Worm (Caenorhabditis elegans) whole organism, L3 larva: Measurements from ENCODE around the gene C08F1.10.
"Not testable (repeated sequence)": the region's sequence is repeated elsewhere in the genome, so short reads cannot be mapped to it uniquely, and the experiment has no call there.

Source experiments
- R02D3.7 ChIP-seq: fragments of 150-350 bp; optimal IDR thresholded peaks from 2 replicates; lab custom pipeline; 2014; ENCODE audit warnings: missing biosample characterization, missing genetic modification characterization
- ZK546.5 ChIP-seq: sonication (generic microtip); optimal IDR thresholded peaks from 2 replicates; lab custom pipeline; 2017; ENCODE audit warnings: missing biosample characterization, missing genetic modification characterization
- aly-2 ChIP-seq: fragments of 150-350 bp; optimal IDR thresholded peaks from 2 replicates; lab custom pipeline; 2014; ENCODE audit warnings: missing biosample characterization, missing genetic modification characterization
- ama-1 ChIP-seq: fragments of 150-350 bp; optimal IDR thresholded peaks from 2 replicates; lab custom pipeline; 2018
- ceh-16 ChIP-seq: sonication (generic microtip); optimal IDR thresholded peaks from 2 replicates; lab custom pipeline; 2017; ENCODE audit warnings: missing biosample characterization, missing genetic modification characterization
- ceh-82 ChIP-seq: fragments of 150-350 bp; optimal IDR thresholded peaks from 2 replicates; lab custom pipeline; 2014; ENCODE audit warnings: missing biosample characterization, missing genetic modification characterization
- ceh-9 ChIP-seq: sonication (generic microtip); optimal IDR thresholded peaks from 2 replicates; lab custom pipeline; 2018; ENCODE audit warnings: missing biosample characterization, missing genetic modification characterization
- daf-12 ChIP-seq: fragments of 150-350 bp; optimal IDR thresholded peaks from 2 replicates; lab custom pipeline; 2014; ENCODE audit warnings: missing biosample characterization, missing genetic modification reagents, missing genetic modification characterization
- elt-1 ChIP-seq: fragments of 150-350 bp; optimal IDR thresholded peaks from 2 replicates; lab custom pipeline; 2014; ENCODE audit warnings: missing biosample characterization, missing genetic modification characterization
- elt-2 ChIP-seq: sonication (generic microtip); optimal IDR thresholded peaks from 2 replicates; lab custom pipeline; 2016; ENCODE audit warnings: missing genetic modification reagents, mild to moderate bottlenecking, missing genetic modification characterization, missing compliant biosample characterization
- elt-3 ChIP-seq, 3 experiments: fragments of 150-350 bp in 1 of 3; sonication (generic microtip) in 2 of 3; optimal IDR thresholded peaks; 2 replicates in 2 of 3; 4 replicates in 1 of 3; lab custom pipeline; 2014 to 2017; ENCODE audit warnings: missing biosample characterization in 3 of 3, missing genetic modification characterization in 3 of 3
- eor-1 ChIP-seq, 2 experiments: fragments of 150-350 bp; optimal IDR thresholded peaks; 2 replicates each; lab custom pipeline; 2014 to 2018; ENCODE audit warnings: missing biosample characterization in 2 of 2, missing genetic modification characterization in 2 of 2
- fkh-2 ChIP-seq: fragments of 150-350 bp; optimal IDR thresholded peaks from 2 replicates; lab custom pipeline; 2014; ENCODE audit warnings: missing biosample characterization, missing genetic modification reagents, missing genetic modification characterization
- fos-1 ChIP-seq: fragments of 150-350 bp; optimal IDR thresholded peaks from 2 replicates; lab custom pipeline; 2014; ENCODE audit warnings: missing biosample characterization, missing genetic modification characterization
- hmg-11 ChIP-seq: sonication (generic microtip); optimal IDR thresholded peaks from 2 replicates; lab custom pipeline; 2016; ENCODE audit warnings: missing genetic modification characterization, missing compliant biosample characterization
- lin-39 ChIP-seq: fragments of 150-350 bp; optimal IDR thresholded peaks from 2 replicates; lab custom pipeline; 2018; ENCODE audit warnings: missing biosample characterization, missing genetic modification reagents, missing genetic modification characterization
- lsy-12 ChIP-seq: sonication (generic microtip); optimal IDR thresholded peaks from 2 replicates; lab custom pipeline; 2016; ENCODE audit warnings: mild to moderate bottlenecking, missing genetic modification characterization, missing compliant biosample characterization
- mdl-1 ChIP-seq: fragments of 150-350 bp; optimal IDR thresholded peaks from 2 replicates; lab custom pipeline; 2014; ENCODE audit warnings: missing biosample characterization, missing genetic modification characterization
- nfya-1 ChIP-seq: sonication (generic microtip); optimal IDR thresholded peaks from 2 replicates; lab custom pipeline; 2017; ENCODE audit warnings: missing genetic modification characterization, mild to moderate bottlenecking, missing compliant biosample characterization, antibody characterized with exemption, moderate library complexity; ENCODE audit not compliant: insufficient read depth
- nhr-11 ChIP-seq: fragments of 150-350 bp; optimal IDR thresholded peaks from 2 replicates; lab custom pipeline; 2014; ENCODE audit warnings: missing biosample characterization, missing genetic modification characterization
- nhr-12 ChIP-seq: fragments of 150-350 bp; optimal IDR thresholded peaks from 2 replicates; lab custom pipeline; 2014; ENCODE audit warnings: missing biosample characterization, missing genetic modification characterization
- nhr-43 ChIP-seq: sonication (generic microtip); optimal IDR thresholded peaks from 2 replicates; lab custom pipeline; 2016; ENCODE audit warnings: mild to moderate bottlenecking, missing genetic modification characterization, missing compliant biosample characterization; ENCODE audit not compliant: poor library complexity, severe bottlenecking
- nhr-67 ChIP-seq: fragments of 150-350 bp; optimal IDR thresholded peaks from 2 replicates; lab custom pipeline; 2014; ENCODE audit warnings: missing biosample characterization, missing genetic modification characterization
- nhr-76 ChIP-seq: fragments of 150-350 bp; sonication (generic microtip); optimal IDR thresholded peaks from 5 replicates; lab custom pipeline; 2014; ENCODE audit warnings: missing biosample characterization, missing genetic modification characterization
- nhr-77 ChIP-seq: fragments of 150-350 bp; optimal IDR thresholded peaks from 2 replicates; lab custom pipeline; 2014; ENCODE audit warnings: missing biosample characterization, missing genetic modification characterization
- pqm-1 ChIP-seq: fragments of 150-350 bp; optimal IDR thresholded peaks from 2 replicates; lab custom pipeline; 2017; ENCODE audit warnings: missing biosample characterization, missing genetic modification characterization, inconsistent platforms
- sea-2 ChIP-seq: fragments of 150-350 bp; sonication (generic microtip); optimal IDR thresholded peaks from 4 replicates; lab custom pipeline; 2014; ENCODE audit warnings: missing biosample characterization, missing genetic modification reagents, missing genetic modification characterization
- tbx-2 ChIP-seq: sonication (generic microtip); optimal IDR thresholded peaks from 2 replicates; lab custom pipeline; 2016; ENCODE audit warnings: mild to moderate bottlenecking, missing genetic modification characterization, missing compliant biosample characterization
- unc-39 ChIP-seq: sonication (generic microtip); optimal IDR thresholded peaks from 4 replicates; lab custom pipeline; 2017; ENCODE audit warnings: missing biosample characterization, missing genetic modification characterization
- ztf-11 ChIP-seq: fragments of 150-350 bp; optimal IDR thresholded peaks from 2 replicates; lab custom pipeline; 2014; ENCODE audit warnings: missing biosample characterization, missing genetic modification characterization

Gene C08F1.10

DNA sequence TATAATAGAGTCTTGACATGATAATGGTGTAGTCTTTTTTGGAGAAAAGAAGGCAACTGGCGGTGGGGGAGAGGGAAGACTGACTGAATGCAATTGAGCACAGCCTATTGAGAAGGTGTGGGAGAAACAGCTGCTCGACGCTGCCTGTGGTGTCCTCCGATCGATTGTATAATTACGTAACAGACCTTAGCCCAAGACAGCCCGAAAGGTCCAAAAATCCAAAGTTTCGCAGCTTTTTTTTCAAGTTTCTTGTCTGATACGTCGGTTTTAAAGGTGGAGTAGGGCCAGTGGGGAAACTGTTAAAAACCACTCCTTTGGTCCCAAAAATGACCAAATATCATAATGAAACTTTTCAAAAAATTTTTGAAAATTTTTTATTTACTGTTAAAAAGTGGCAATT is 2.0 kb upstream of the C08F1.10 start, which contains the start of the genes C08F1.6 and fbxb-13:
C08F1.6 (minus strand) TSS at position 101 of the 400 bp plus-strand sequence.
fbxb-13 (plus strand) TSS at position 191 of the 400 bp plus-strand sequence.
- TF ChIP-seq daf-12 (tag; lab: Kevin White, UChicago) (no peak), sea-2 (GFP tag; lab: Kevin White, UChicago) (no peak), unc-39 (tag; lab: Kevin White, UChicago) (no peak), pqm-1 (tag; lab: Kevin White, UChicago) (no peak), elt-1 (no peak), tbx-2 (tag; lab: Kevin White, UChicago) (no peak), R02D3.7 (no peak), elt-3 (tag; optimal IDR thresholded peaks at IDR 0.05; lab: Kevin White, UChicago) (no peak), lin-39 (tag; lab: Kevin White, UChicago) (no peak), elt-2 (no peak), ceh-82 (no peak), nfya-1 (no peak), ztf-11 (tag; lab: Kevin White, UChicago) (no peak), nhr-67 (tag; lab: Kevin White, UChicago) (no peak), aly-2 (tag; lab: Kevin White, UChicago) (no peak), fos-1 (tag; lab: Kevin White, UChicago) (no peak)

- TF ChIP-seq eor-1 (tag; optimal IDR thresholded peaks at IDR 0.05; lab: Kevin White, UChicago): no peak
- no peak for TF ChIP-seq nfya-1
- no peak for TF ChIP-seq nhr-43 (tag; lab: Kevin White, UChicago)
- TF ChIP-seq unc-39 (tag; lab: Kevin White, UChicago): no peak
- no peak for TF ChIP-seq ceh-16 (tag; lab: Kevin White, UChicago)
- TF ChIP-seq fkh-2 (tag; lab: Kevin White, UChicago): no peak
- TF ChIP-seq elt-3 (tag; optimal IDR thresholded peaks at IDR 0.05; lab: Kevin White, UChicago): no peak
- no peak for TF ChIP-seq nhr-11 (tag; lab: Kevin White, UChicago)
- TF ChIP-seq ama-1 (lab: Kevin White, UChicago): no peak
- no peak for TF ChIP-seq aly-2 (tag; lab: Kevin White, UChicago)
These were observed 1.1 kb upstream of the C08F1.10 start for ce11 chrII:1787208-1787607.

- TF ChIP-seq hmg-11 (tag; lab: Kevin White, UChicago) (no peak), aly-2 (tag; lab: Kevin White, UChicago) (no peak), nhr-11 (tag; lab: Kevin White, UChicago) (no peak), ceh-16 (tag; lab: Kevin White, UChicago) (no peak), sea-2 (GFP tag; lab: Kevin White, UChicago) (no peak), ZK546.5 (tag; lab: Kevin White, UChicago) (no peak), eor-1 (tag; optimal IDR thresholded peaks at IDR 0.05; lab: Kevin White, UChicago) (no peak)
These were observed 1.3 kb downstream of the C08F1.10 start, which contains the start of gene C08F1.11 for ce11 chrII:1784799-1785198. C08F1.11 (minus strand) TSS chrII:1784899.

- TF ChIP-seq eor-1 (tag; optimal IDR thresholded peaks at IDR 0.05; lab: Kevin White, UChicago): no peak
- TF ChIP-seq elt-2: peak; percentile 12
- TF ChIP-seq lin-39 (tag; lab: Kevin White, UChicago): no peak
These were observed 3.6 kb downstream of the C08F1.10 start, which contains the start of gene math-4 for ce11 chrII:1782474-1782873. math-4 (minus strand) TSS chrII:1782574.

ce11 chrII:1775234-1775633 is 10.9 kb downstream of the C08F1.10 start, which contains the start of gene F36H5.14:
F36H5.14 (plus strand) TSS chrII:1775534.
- not testable (repeated sequence) for TF ChIP-seq elt-2; fkh-2 (tag; lab: Kevin White, UChicago); nhr-67 (tag; lab: Kevin White, UChicago)

DNA sequence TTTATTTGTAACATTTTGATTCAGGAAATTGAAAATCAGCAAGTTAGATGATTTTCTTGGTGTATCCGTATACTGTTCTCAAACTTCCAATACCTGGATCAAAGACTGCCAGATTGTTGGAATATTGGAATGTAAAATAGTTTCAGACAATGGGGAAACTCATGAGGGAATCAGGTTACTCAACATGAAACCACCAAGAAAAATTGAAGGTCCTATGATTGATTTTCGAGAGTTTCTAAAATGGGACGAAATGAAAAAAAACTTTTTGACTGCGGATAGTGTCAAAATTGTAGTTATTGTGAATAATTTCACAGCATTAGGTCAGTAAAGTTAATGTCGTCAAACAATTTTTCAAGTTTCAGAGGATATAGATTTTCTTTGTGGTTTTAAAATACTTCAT is 14.3 kb downstream of the C08F1.10 start, which contains the start of gene math-3:
math-3 (plus strand) TSS at position 301 of the 400 bp plus-strand sequence.
- TF ChIP-seq ZK546.5 (tag; lab: Kevin White, UChicago) (no peak), ceh-9 (no peak), daf-12 (tag; lab: Kevin White, UChicago) (no peak), nhr-77 (tag; lab: Kevin White, UChicago) (no peak), R02D3.7 (no peak), nhr-76 (tag; lab: Kevin White, UChicago) (no peak), mdl-1 (tag; lab: Kevin White, UChicago) (no peak), nfya-1 (no peak), lsy-12 (no peak), fos-1 (tag; lab: Kevin White, UChicago) (no peak), lin-39 (tag; lab: Kevin White, UChicago) (no peak), nhr-12 (tag; lab: Kevin White, UChicago) (no peak)
